Worm (Caenorhabditis elegans) whole organism, midembryonic: ENCODE results near the gene F38E1.3.
A peak's percentile ranks its signal among the peaks of the same experiment; 100 is the strongest.

Experiments used
- T22C8.4 ChIP-seq: fragments of 200-800 bp; sonication (Bioruptor generic); IDR thresholded peaks from 2 replicates; pipeline ENCODE4 v1.3.6; 2022; ENCODE audit warnings: missing genetic modification characterization, missing compliant biosample characterization
- cog-1 ChIP-seq: sonication (generic microtip); optimal IDR thresholded peaks from 2 replicates; lab custom pipeline; 2016; ENCODE audit warnings: missing genetic modification characterization, missing compliant biosample characterization
- flt-1 ChIP-seq: fragments of 200-800 bp; sonication (Bioruptor generic); IDR thresholded peaks from 2 replicates; pipeline ENCODE4 v1.3.6; 2022; ENCODE audit warnings: missing genetic modification characterization, missing compliant biosample characterization
- klf-2 ChIP-seq: fragments of 200-800 bp; sonication (Bioruptor generic); conservative IDR thresholded peaks from 2 replicates; pipeline ENCODE4 v1.3.6; 2022; ENCODE audit warnings: missing genetic modification reagents, missing genetic modification characterization, missing compliant biosample characterization
- med-1 ChIP-seq: sonication (generic microtip); optimal IDR thresholded peaks from 2 replicates; lab custom pipeline; 2017; ENCODE audit warnings: missing genetic modification characterization, mild to moderate bottlenecking, missing compliant biosample characterization, antibody characterized with exemption, missing genetic modification reagents; ENCODE audit not compliant: insufficient read depth
- ref-1 ChIP-seq: fragments of 200-800 bp; sonication (Bioruptor generic); conservative IDR thresholded peaks from 2 replicates; pipeline ENCODE4 v1.3.6; 2022; ENCODE audit warnings: missing genetic modification reagents, missing genetic modification characterization, missing compliant biosample characterization
- tab-1 ChIP-seq: fragments of 200-800 bp; sonication (Bioruptor generic); IDR thresholded peaks from 2 replicates; pipeline ENCODE4 v1.3.6; 2022; ENCODE audit warnings: missing genetic modification characterization, missing compliant biosample characterization
- ztf-23 ChIP-seq: fragments of 200-800 bp; sonication (Bioruptor generic); IDR thresholded peaks from 2 replicates; pipeline ENCODE4 v1.3.6; 2022; ENCODE audit warnings: missing genetic modification reagents, missing genetic modification characterization, missing compliant biosample characterization
- ztf-29 ChIP-seq: fragments of 200-800 bp; sonication (Bioruptor generic); IDR thresholded peaks from 2 replicates; pipeline ENCODE4 v1.3.6; 2022; ENCODE audit warnings: missing genetic modification reagents, missing genetic modification characterization, missing compliant biosample characterization

Gene F38E1.3

DNA sequence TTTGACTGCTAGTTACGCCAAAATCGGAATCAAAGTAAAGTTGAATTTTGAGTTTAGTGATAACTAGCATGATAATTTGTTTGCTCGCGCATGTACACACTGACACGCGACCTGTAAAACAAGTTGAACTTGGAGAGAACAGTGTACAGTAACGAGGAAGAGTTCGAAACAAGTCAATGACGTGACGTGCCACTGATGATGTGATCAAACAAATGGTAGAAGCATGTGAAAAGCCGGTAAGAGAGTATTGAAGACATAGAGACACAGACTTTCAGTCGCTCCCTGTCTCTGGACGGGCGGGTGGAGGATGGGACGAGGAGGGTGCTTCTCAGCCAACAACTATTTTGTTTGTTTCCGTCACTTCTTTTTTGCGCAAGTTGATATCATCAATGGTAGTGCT is 27.2 kb downstream of the F38E1.3 start:
- TF ChIP-seq cog-1 (tag; lab: Kevin White, UChicago), result no peak
- TF ChIP-seq flt-1 (GFP tag; lab: Robert Waterston, UW), result no peak
- TF ChIP-seq ztf-29 (GFP tag; lab: Robert Waterston, UW), result no peak
- TF ChIP-seq klf-2 (GFP tag; lab: Robert Waterston, UW), result no peak
- no peak for TF ChIP-seq T22C8.4 (GFP tag; lab: Robert Waterston, UW)
- TF ChIP-seq med-1 (GFP tag; lab: Kevin White, UChicago), result no peak

DNA sequence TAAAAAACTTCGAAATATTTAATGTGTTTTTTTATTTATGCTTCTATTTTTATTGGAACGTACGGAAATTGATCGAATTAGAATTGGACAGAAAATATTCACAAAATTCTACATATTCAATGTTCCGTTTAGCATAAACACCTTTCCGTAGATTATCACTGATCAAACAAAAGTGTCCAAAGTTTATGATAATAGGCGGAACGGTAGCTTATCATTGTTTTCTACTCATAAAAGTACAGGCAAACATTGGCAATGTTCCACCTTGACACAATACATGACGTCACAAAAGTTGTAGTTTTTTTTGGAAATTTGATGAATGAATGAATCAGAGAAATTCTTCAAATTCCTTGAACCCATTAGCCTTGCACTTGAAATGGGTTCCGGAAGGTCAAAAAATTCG is 28.0 kb downstream of the F38E1.3 start:
- no peak for TF ChIP-seq med-1 (GFP tag; lab: Kevin White, UChicago)
- TF ChIP-seq flt-1 (GFP tag; lab: Robert Waterston, UW), result no peak
- no peak for TF ChIP-seq klf-2 (GFP tag; lab: Robert Waterston, UW)
- no peak for TF ChIP-seq T22C8.4 (GFP tag; lab: Robert Waterston, UW)
- no peak for TF ChIP-seq ref-1 (GFP tag; lab: Robert Waterston, UW)
- no peak for TF ChIP-seq tab-1 (GFP tag; lab: Robert Waterston, UW)
- no peak for TF ChIP-seq cog-1 (tag; lab: Kevin White, UChicago)
- no peak for TF ChIP-seq ztf-23 (GFP tag; lab: Robert Waterston, UW)
- TF ChIP-seq ztf-29 (GFP tag; lab: Robert Waterston, UW), result no peak

DNA sequence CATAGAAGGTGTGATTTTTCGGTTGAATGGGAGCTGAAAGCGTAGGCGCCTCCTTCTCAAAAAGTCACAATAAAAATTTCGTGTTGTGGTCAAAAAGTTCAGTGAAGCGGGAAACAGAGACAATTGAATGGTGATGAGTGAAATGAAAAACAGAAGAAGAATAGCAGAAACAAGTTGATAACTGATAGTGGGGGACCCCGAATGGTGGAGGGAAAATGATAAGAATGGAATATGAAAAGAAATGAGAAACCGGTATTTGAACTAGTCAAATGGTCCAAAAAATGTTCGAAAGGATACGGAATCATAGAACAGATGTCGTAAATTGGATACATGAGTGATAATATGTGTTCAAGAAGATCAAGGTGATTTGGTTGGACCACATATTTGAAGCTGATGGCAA is 28.4 kb downstream of the F38E1.3 start:
- TF ChIP-seq tab-1 (GFP tag; lab: Robert Waterston, UW), result no peak
- TF ChIP-seq cog-1 (tag; lab: Kevin White, UChicago), result no peak
- no peak for TF ChIP-seq med-1 (GFP tag; lab: Kevin White, UChicago)

DNA sequence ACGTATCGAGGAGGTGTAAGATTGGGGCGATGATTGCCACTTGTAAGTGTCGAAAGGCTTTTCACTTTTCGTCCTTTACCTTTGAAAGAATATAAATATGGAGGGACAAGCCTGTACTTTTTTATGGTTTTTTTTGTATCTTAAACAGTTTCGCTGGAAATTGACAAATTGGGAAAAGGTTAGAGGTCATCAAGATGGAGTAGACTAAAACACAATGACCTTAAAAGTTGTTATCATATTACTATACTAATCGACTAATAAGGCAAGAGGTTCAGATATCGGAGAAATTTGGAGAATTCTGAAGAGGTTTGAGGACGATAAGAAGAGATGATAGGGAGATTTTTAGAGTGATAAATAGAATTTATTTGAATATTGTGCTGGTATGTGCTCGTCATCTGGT is 30.2 kb downstream of the F38E1.3 start:
- TF ChIP-seq klf-2 (GFP tag; lab: Robert Waterston, UW), result no peak
- no peak for TF ChIP-seq ztf-29 (GFP tag; lab: Robert Waterston, UW)
- no peak for TF ChIP-seq tab-1 (GFP tag; lab: Robert Waterston, UW)
- TF ChIP-seq T22C8.4 (GFP tag; lab: Robert Waterston, UW), result no peak
- no peak for TF ChIP-seq med-1 (GFP tag; lab: Kevin White, UChicago)
- TF ChIP-seq cog-1 (tag; lab: Kevin White, UChicago), result no peak
- no peak for TF ChIP-seq ref-1 (GFP tag; lab: Robert Waterston, UW)
- TF ChIP-seq flt-1 (GFP tag; lab: Robert Waterston, UW), result no peak

DNA sequence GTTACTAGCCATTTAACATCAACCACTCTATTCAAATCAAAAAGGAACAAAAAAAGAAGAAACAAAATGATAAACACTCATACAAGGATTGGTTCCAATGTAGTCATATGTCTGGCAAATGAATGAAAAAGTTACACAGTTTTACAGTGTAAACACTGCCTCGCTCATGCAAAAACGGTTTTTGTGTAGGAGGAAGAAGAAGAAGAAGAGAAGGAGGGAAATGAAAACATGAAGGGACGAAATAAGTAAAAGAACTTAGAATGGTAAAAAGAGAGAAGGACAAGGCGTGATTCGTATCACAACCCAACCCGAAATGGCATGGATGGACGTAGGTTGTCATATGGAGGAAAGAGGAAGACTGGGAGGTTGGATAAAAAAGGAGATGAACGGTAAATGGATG is 31.0 kb downstream of the F38E1.3 start:
- TF ChIP-seq flt-1 (GFP tag; lab: Robert Waterston, UW), result 0 out of 2 replicates have a peak, but pooled peaks have one; percentile 21
- TF ChIP-seq T22C8.4 (GFP tag; lab: Robert Waterston, UW), result no peak

DNA sequence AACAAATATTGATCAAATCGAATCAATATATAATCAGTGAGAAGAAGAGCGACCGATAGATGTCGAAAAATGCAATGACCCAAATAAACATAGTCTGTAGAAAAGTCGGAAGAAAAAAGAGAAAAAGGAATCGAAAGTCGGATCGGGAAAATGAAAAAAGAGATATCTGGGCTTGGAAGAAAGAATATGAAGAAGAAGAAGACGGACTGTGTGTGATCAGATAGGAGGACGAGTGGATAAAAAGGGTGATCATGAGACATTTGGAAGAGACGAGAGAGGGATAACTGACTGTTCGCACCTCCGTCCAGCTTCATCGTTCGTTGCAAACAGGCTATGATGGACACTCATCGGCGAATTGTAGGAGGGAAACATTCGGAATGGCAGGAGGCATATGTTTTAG is 33.6 kb downstream of the F38E1.3 start:
- TF ChIP-seq ztf-23 (GFP tag; lab: Robert Waterston, UW) (no peak), T22C8.4 (GFP tag; lab: Robert Waterston, UW) (no peak), med-1 (GFP tag; lab: Kevin White, UChicago) (no peak), flt-1 (GFP tag; lab: Robert Waterston, UW) (no peak), tab-1 (GFP tag; lab: Robert Waterston, UW) (no peak), klf-2 (GFP tag; lab: Robert Waterston, UW) (no peak), cog-1 (tag; lab: Kevin White, UChicago) (no peak), ref-1 (GFP tag; lab: Robert Waterston, UW) (no peak)

DNA sequence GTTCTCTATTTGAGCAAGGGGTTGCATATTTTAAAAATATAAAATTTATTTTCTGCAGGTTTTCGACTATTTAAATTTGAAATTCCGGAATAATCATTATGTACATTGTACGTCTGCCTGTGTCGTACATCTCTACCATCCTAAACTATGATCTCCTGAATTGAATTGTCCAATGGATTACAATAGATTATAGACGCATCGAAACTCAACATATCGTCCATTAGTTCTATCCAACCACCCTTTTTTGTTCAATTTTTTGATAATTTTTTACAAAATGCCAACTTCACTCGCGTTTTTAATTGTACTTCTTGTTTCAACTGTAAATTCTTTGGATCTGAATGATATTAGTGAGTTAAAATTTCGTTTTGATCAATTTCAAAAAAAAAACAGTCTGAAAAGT is 34.5 kb downstream of the F38E1.3 start, which contains the start of gene F52E1.2:
Gene F52E1.2, plus strand, starts transcription at position 190 of the 400 bp plus-strand sequence.
- TF ChIP-seq flt-1 (GFP tag; lab: Robert Waterston, UW), result no peak
- no peak for TF ChIP-seq tab-1 (GFP tag; lab: Robert Waterston, UW)
- TF ChIP-seq ztf-23 (GFP tag; lab: Robert Waterston, UW), result no peak
- TF ChIP-seq ref-1 (GFP tag; lab: Robert Waterston, UW), result no peak
- TF ChIP-seq ztf-29 (GFP tag; lab: Robert Waterston, UW), result no peak
- TF ChIP-seq T22C8.4 (GFP tag; lab: Robert Waterston, UW), result no peak
- no peak for TF ChIP-seq cog-1 (tag; lab: Kevin White, UChicago)
- no peak for TF ChIP-seq klf-2 (GFP tag; lab: Robert Waterston, UW)
- TF ChIP-seq med-1 (GFP tag; lab: Kevin White, UChicago), result no peak

DNA sequence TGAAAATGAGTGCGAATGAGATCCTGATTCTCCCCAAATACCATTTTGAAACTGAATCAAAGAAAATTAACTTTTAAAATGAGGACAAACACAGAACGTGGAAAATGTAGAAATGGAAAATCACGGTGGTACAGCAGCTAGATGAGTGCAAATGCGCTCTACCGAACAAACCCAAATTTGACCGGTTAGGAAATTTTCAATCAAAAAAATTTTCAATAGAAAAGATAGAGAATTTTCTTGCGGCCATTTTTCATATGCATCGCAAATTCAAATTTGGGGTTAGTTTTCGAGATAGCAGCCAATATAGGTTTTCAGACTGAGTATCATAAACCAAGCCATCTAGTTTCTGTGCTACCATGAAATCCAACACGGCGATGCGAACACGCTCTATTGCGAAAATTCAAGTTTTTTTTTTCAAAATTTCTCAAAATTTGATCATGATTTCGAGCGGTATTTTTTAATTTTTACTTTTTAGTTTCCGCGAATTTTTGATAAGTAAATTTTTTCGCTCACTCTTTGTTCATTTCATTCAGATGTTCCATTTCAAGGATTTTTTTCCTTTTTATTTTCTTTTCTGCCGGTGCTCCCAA is 37.6 kb downstream of the F38E1.3 start, which contains the start of gene vha-18:
Gene vha-18, minus strand, starts transcription at position 51 of the 590 bp plus-strand sequence.
- TF ChIP-seq T22C8.4 (GFP tag; lab: Robert Waterston, UW), result no peak
- TF ChIP-seq klf-2 (GFP tag; lab: Robert Waterston, UW), result no peak
- TF ChIP-seq ztf-29 (GFP tag; lab: Robert Waterston, UW), result no peak
- TF ChIP-seq ztf-23 (GFP tag; lab: Robert Waterston, UW), result no peak
- TF ChIP-seq cog-1 (tag; lab: Kevin White, UChicago), result no peak

DNA sequence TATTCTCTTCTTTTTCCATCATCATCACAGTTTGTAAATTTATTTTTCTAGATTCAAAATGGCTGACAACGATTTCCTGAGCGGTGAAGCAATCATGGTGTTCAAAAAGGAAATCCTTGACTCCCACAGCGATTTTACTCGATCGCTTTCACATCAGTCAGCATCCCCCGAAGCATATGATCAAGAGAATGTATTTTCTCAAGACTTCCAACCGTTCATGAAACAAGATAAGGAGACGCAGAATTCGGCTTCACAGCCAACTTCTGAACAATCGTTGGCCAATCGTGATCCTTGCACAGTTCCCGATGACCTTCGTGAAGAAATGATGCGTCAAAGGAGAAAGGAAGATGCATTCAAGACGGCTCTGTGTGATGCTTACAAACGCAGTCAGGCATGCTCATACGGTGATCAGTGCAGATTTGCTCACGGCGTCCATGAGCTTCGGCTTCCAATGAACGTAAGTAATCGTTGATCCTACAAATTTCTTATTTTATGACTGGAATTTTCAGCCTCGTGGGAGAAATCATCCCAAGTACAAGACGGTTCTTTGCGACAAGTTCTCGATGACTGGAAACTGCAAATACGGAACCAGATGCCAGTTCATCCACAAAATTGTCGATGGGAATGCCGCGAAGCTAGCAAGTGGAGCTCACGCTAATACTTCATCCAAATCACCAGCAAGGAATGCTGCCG is 38.2 kb downstream of the F38E1.3 start, which contains the start of gene pos-1:
Gene pos-1, plus strand, starts transcription at position 51 of the 693 bp plus-strand sequence.
- TF ChIP-seq cog-1 (tag; lab: Kevin White, UChicago) (no peak), ztf-23 (GFP tag; lab: Robert Waterston, UW) (no peak), tab-1 (GFP tag; lab: Robert Waterston, UW) (no peak)
